Worm (Caenorhabditis elegans): Measurements from ENCODE around the gene hmg-11.

ce11 chrII:4683693-4684092, 10.8 kb downstream of the hmg-11 start, which contains the start of gene sre-40:
- TF ChIP-seq nhr-237 (tag; optimal IDR thresholded peaks at IDR 0.05) (no peak), elt-3 (tag; optimal IDR thresholded peaks at IDR 0.05) (no peak), pha-4 (tag; optimal IDR thresholded peaks at IDR 0.05) (no peak), unc-62 (GFP tag; optimal IDR thresholded peaks at IDR 0.05) (no peak), lsy-2 (tag; optimal IDR thresholded peaks at IDR 0.05) (no peak)
